Worm (Caenorhabditis elegans): ENCODE measurements around the gene tald-1.

Gene tald-1

DNA sequence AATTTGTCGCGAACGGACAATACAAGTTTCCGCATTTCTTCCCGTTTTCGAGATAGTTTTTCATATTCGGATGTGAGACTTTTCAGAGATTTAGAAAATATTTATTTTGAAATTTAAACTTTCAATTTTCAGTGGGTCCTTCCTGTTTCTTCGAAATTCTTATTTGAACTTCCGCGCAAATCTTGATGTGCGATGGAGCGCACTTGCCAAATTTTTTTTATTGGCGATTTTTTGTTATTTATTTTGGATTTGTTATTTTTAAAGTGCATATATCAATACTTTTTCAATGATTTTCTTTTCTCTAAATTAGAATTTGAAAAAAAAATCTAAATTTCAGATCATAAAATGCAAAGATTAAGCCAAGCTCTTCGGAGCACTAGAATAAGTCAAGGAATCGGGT lies 29.2 kb upstream of the tald-1 start, which contains the start of gene sars-2:
TSS of gene sars-2 (plus strand) at position 341 of the 400 bp plus-strand sequence.
- TF ChIP-seq lin-14 (GFP tag; optimal IDR thresholded peaks at IDR 0.05) (peak; percentile 8), nhr-90 (tag; optimal IDR thresholded peaks at IDR 0.05; ENCODE audit: poor library complexity) (peak; percentile 25), rnt-1 (tag; optimal IDR thresholded peaks at IDR 0.05) (peak; percentile 44), nhr-11 (tag; optimal IDR thresholded peaks at IDR 0.05) (no peak), egl-13 (tag; optimal IDR thresholded peaks at IDR 0.05) (no peak), aha-1 (tag; optimal IDR thresholded peaks at IDR 0.05) (no peak), swsn-7 (tag; optimal IDR thresholded peaks at IDR 0.05) (peak; percentile 27), lin-35 (GFP tag; optimal IDR thresholded peaks at IDR 0.05) (peak; percentile 92 to 96), ceh-90 (tag; optimal IDR thresholded peaks at IDR 0.05) (no peak), snu-23 (GFP tag; optimal IDR thresholded peaks at IDR 0.05) (peak; percentile 52), nhr-84 (tag; optimal IDR thresholded peaks at IDR 0.05) (no peak), blmp-1 (tag; optimal IDR thresholded peaks at IDR 0.05) (no peak), nhr-28 (tag; optimal IDR thresholded peaks at IDR 0.05) (no peak), isw-1 (GFP tag; IDR thresholded peaks at IDR 0.05) (peak; percentile 19; the same call in 1 of the 2 replicates), ceh-82 (tag; optimal IDR thresholded peaks at IDR 0.05) (peak in 1 of 3 experiments; percentile 32), dpl-1 (GFP tag; optimal IDR thresholded peaks at IDR 0.05) (peak; percentile 85 to 94 (median 90)), efl-1 (optimal IDR thresholded peaks at IDR 0.05) (peak; percentile 88 to 92), efl-1 (GFP tag; optimal IDR thresholded peaks at IDR 0.05 in 1 of 2) (peak; percentile 93 to 99), dsc-1 (tag; optimal IDR thresholded peaks at IDR 0.05) (peak; percentile 50), ztf-11 (tag; optimal IDR thresholded peaks at IDR 0.05) (no peak), sup-37 (GFP tag; optimal IDR thresholded peaks at IDR 0.05) (no peak), nhr-85 (tag) (peak; percentile 33), tbx-2 (tag; optimal IDR thresholded peaks at IDR 0.05) (peak; percentile 25), lin-13 (GFP tag; optimal IDR thresholded peaks at IDR 0.05) (no peak), xbp-1 (tag; optimal IDR thresholded peaks at IDR 0.05) (peak; percentile 40), mep-1 (tag; optimal IDR thresholded peaks at IDR 0.05) (peak; percentile 43), elt-2 (tag; optimal IDR thresholded peaks at IDR 0.05) (no peak), fkh-8 (tag; optimal IDR thresholded peaks at IDR 0.05) (no peak), snpc-4 (tag; optimal IDR thresholded peaks at IDR 0.05) (no peak), lin-15B (tag; optimal IDR thresholded peaks at IDR 0.05) (peak; percentile 49), nhr-20 (tag; optimal IDR thresholded peaks at IDR 0.05) (peak; percentile 25), elt-3 (tag; optimal IDR thresholded peaks at IDR 0.05) (no peak), nhr-77 (tag; optimal IDR thresholded peaks at IDR 0.05) (no peak), F16B12.6 (tag; optimal IDR thresholded peaks at IDR 0.05) (peak; percentile 1), sptf-1 (tag; optimal IDR thresholded peaks at IDR 0.05) (no peak), nhr-71 (tag; optimal IDR thresholded peaks at IDR 0.05) (peak; percentile 46), C16A3.4 (tag; optimal IDR thresholded peaks at IDR 0.05) (peak; percentile 33), nhr-47 (tag; optimal IDR thresholded peaks at IDR 0.05) (peak; percentile 23), skn-1 (tag; optimal IDR thresholded peaks at IDR 0.05) (peak; percentile 69), lsy-2 (tag; optimal IDR thresholded peaks at IDR 0.05) (peak; percentile 75 to 78)

DNA sequence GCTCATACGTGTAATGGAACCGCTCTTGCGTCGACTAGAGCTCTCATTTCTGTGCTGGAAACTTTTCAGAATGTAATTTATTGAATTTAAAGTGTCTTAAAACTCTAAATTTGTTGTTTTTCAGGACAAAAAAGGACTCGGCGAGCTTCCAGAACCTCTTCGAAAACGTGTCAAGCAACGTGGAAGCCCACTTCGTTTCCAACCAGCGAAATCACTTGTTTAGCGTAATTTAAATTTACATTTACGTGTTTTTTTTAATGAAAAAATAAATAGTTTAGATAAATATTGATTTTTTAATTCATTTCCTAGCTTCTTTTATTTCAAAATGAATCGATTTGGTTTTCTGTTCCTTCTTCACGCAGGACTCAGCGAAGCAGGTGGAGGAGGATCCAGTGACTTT lies 26.8 kb upstream of the tald-1 start, which contains the start of gene F55F10.3:
TSS of gene F55F10.3 (plus strand) at position 301 of the 400 bp plus-strand sequence.
- TF ChIP-seq C04F5.9 (tag; optimal IDR thresholded peaks at IDR 0.05): no peak
- no peak for TF ChIP-seq ceh-8 (GFP tag; optimal IDR thresholded peaks at IDR 0.05)
- TF ChIP-seq nhr-77 (tag; optimal IDR thresholded peaks at IDR 0.05): no peak
- TF ChIP-seq ceh-82 (tag; optimal IDR thresholded peaks at IDR 0.05): no peak
- TF ChIP-seq nhr-76 (tag; optimal IDR thresholded peaks at IDR 0.05): no peak
- no peak for TF ChIP-seq hlh-4 (tag; optimal IDR thresholded peaks at IDR 0.05)
- TF ChIP-seq nhr-47 (tag; optimal IDR thresholded peaks at IDR 0.05): no peak
- TF ChIP-seq dsc-1 (tag; optimal IDR thresholded peaks at IDR 0.05): no peak
- no peak for TF ChIP-seq hpl-2 (GFP tag; optimal IDR thresholded peaks at IDR 0.05)
- TF ChIP-seq nhr-71 (tag; optimal IDR thresholded peaks at IDR 0.05): no peak
- TF ChIP-seq nhr-84 (tag; optimal IDR thresholded peaks at IDR 0.05): no peak
- no peak for TF ChIP-seq ces-1 (GFP tag; optimal IDR thresholded peaks at IDR 0.05)
- TF ChIP-seq C16A3.4 (tag; optimal IDR thresholded peaks at IDR 0.05): no peak
- TF ChIP-seq nhr-85 (tag): no peak

Measured in whole organism, L1 larva.